Worm (Caenorhabditis elegans): ENCODE measurements around the gene C01G10.15.

ce11 chrV:15127955-15128354 is 40.8 kb upstream of the C01G10.15 start, which contains the start of gene srr-7:
- TF ChIP-seq flt-1 (GFP tag; IDR thresholded peaks at IDR 0.05) = no peak
- no peak for TF ChIP-seq med-1 (GFP tag; optimal IDR thresholded peaks at IDR 0.05; ENCODE audit: insufficient read depth)
- no peak for TF ChIP-seq tab-1 (GFP tag; IDR thresholded peaks at IDR 0.05)
- TF ChIP-seq ref-1 (GFP tag; conservative IDR thresholded peaks at IDR 0.05) = no peak
- no peak for TF ChIP-seq ztf-29 (GFP tag; IDR thresholded peaks at IDR 0.05)
- no peak for TF ChIP-seq T22C8.4 (GFP tag; IDR thresholded peaks at IDR 0.05)
- TF ChIP-seq cog-1 (tag; optimal IDR thresholded peaks at IDR 0.05) = no peak
